Worm (Caenorhabditis elegans) whole organism, mixed stage, embryonic: ENCODE measurements around the gene athp-3.
"Not testable (repeated sequence)": the region's sequence is repeated elsewhere in the genome, so short reads cannot be mapped to it uniquely, and the experiment has no call there.

ENCODE experiments used
- M03D4.4 ChIP-seq: sonication (generic microtip); optimal IDR thresholded peaks from 2 replicates; lab custom pipeline; 2017; ENCODE audit warnings: mild to moderate bottlenecking, missing genetic modification characterization, missing compliant biosample characterization
- ceh-39 ChIP-seq: fragments of 150-350 bp; optimal IDR thresholded peaks from 2 replicates; lab custom pipeline; 2014; ENCODE audit warnings: missing biosample characterization, missing genetic modification characterization
- ceh-43 ChIP-seq: fragments of 200-800 bp; sonication (Bioruptor generic); optimal IDR thresholded peaks from 2 replicates; lab custom pipeline; 2018; ENCODE audit warnings: mild to moderate bottlenecking, missing genetic modification characterization, moderate library complexity, missing compliant biosample characterization
- ceh-83 ChIP-seq: fragments of 200-800 bp; sonication (Bioruptor generic); optimal IDR thresholded peaks from 2 replicates; lab custom pipeline; 2018; ENCODE audit warnings: mild to moderate bottlenecking, missing genetic modification characterization, missing compliant biosample characterization
- ces-1 ChIP-seq: fragments of 150-350 bp; optimal IDR thresholded peaks from 2 replicates; lab custom pipeline; 2014; ENCODE audit warnings: missing biosample characterization, missing genetic modification reagents, missing genetic modification characterization
- drap-1 ChIP-seq: fragments of 200-800 bp; sonication (Bioruptor generic); optimal IDR thresholded peaks from 3 replicates; lab custom pipeline; 2018; ENCODE audit warnings: mild to moderate bottlenecking, missing genetic modification characterization, missing compliant biosample characterization
- elt-1 ChIP-seq: sonication (generic microtip); optimal IDR thresholded peaks from 2 replicates; lab custom pipeline; 2017; ENCODE audit warnings: missing genetic modification characterization, mild to moderate bottlenecking, missing compliant biosample characterization, antibody characterized with exemption, moderate library complexity, borderline replicate concordance; ENCODE audit not compliant: insufficient read depth
- elt-3 ChIP-seq: fragments of 150-350 bp; optimal IDR thresholded peaks from 2 replicates; lab custom pipeline; 2014; ENCODE audit warnings: missing biosample characterization, missing genetic modification characterization
- ham-2 ChIP-seq: fragments of 200-800 bp; sonication (Bioruptor generic); optimal IDR thresholded peaks from 2 replicates; lab custom pipeline; 2018; ENCODE audit warnings: mild to moderate bottlenecking, missing genetic modification characterization, missing compliant biosample characterization
- lin-13 ChIP-seq: fragments of 150-350 bp; optimal IDR thresholded peaks from 2 replicates; lab custom pipeline; 2014; ENCODE audit warnings: missing biosample characterization, missing genetic modification characterization
- lsy-2 ChIP-seq: fragments of 150-350 bp; optimal IDR thresholded peaks from 2 replicates; lab custom pipeline; 2014; ENCODE audit warnings: missing biosample characterization, missing genetic modification characterization
- mab-5 ChIP-seq: fragments of 150-350 bp; optimal IDR thresholded peaks from 2 replicates; lab custom pipeline; 2014; ENCODE audit warnings: missing biosample characterization, missing genetic modification characterization
- mep-1 ChIP-seq: fragments of 150-350 bp; optimal IDR thresholded peaks from 2 replicates; lab custom pipeline; 2017; ENCODE audit warnings: missing biosample characterization, missing genetic modification reagents, missing genetic modification characterization, inconsistent platforms
- mls-2 ChIP-seq: sonication (generic microtip); optimal IDR thresholded peaks from 2 replicates; lab custom pipeline; 2016; ENCODE audit warnings: mild to moderate bottlenecking, missing genetic modification characterization, moderate library complexity, missing compliant biosample characterization
- nhr-12 ChIP-seq: fragments of 150-350 bp; optimal IDR thresholded peaks from 2 replicates; lab custom pipeline; 2014; ENCODE audit warnings: missing biosample characterization, missing genetic modification characterization
- nhr-2 ChIP-seq: fragments of 150-350 bp; optimal IDR thresholded peaks from 2 replicates; lab custom pipeline; 2014; ENCODE audit warnings: missing biosample characterization, missing genetic modification characterization
- nhr-237 ChIP-seq: fragments of 150-350 bp; optimal IDR thresholded peaks from 2 replicates; lab custom pipeline; 2014; ENCODE audit warnings: missing biosample characterization, missing genetic modification characterization
- nhr-28 ChIP-seq: fragments of 150-350 bp; optimal IDR thresholded peaks from 2 replicates; lab custom pipeline; 2014; ENCODE audit warnings: missing biosample characterization, missing genetic modification characterization
- sem-2 ChIP-seq: fragments of 200-800 bp; sonication (Bioruptor generic); optimal IDR thresholded peaks from 2 replicates; lab custom pipeline; 2018; ENCODE audit warnings: mild to moderate bottlenecking, missing genetic modification characterization, missing compliant biosample characterization
- snpc-4 ChIP-seq: fragments of 150-350 bp; optimal IDR thresholded peaks from 2 replicates; lab custom pipeline; 2014; ENCODE audit warnings: missing biosample characterization, missing genetic modification characterization
- sptf-1 ChIP-seq: sonication (generic microtip); optimal IDR thresholded peaks from 2 replicates; lab custom pipeline; 2017; ENCODE audit warnings: mild to moderate bottlenecking, missing genetic modification characterization, moderate library complexity, missing compliant biosample characterization
- tbx-8 ChIP-seq: fragments of 200-800 bp; sonication (Bioruptor generic); optimal IDR thresholded peaks from 2 replicates; lab custom pipeline; 2018; ENCODE audit warnings: mild to moderate bottlenecking, missing genetic modification characterization, moderate library complexity, missing compliant biosample characterization
- unc-120 ChIP-seq: sonication (generic microtip); optimal IDR thresholded peaks from 2 replicates; lab custom pipeline; 2017; ENCODE audit warnings: missing genetic modification characterization, missing compliant biosample characterization; ENCODE audit not compliant: poor library complexity, severe bottlenecking
- unc-39 ChIP-seq: fragments of 150-350 bp; optimal IDR thresholded peaks from 2 replicates; lab custom pipeline; 2014; ENCODE audit warnings: missing biosample characterization, missing genetic modification characterization
- unc-62 ChIP-seq: fragments of 150-350 bp; optimal IDR thresholded peaks from 2 replicates; lab custom pipeline; 2014; ENCODE audit warnings: missing biosample characterization, missing genetic modification reagents, missing genetic modification characterization
- zip-8 ChIP-seq: fragments of 150-350 bp; optimal IDR thresholded peaks from 2 replicates; lab custom pipeline; 2014; ENCODE audit warnings: missing biosample characterization, missing genetic modification characterization
- ztf-11 ChIP-seq: fragments of 150-350 bp; optimal IDR thresholded peaks from 2 replicates; lab custom pipeline; 2014; ENCODE audit warnings: missing biosample characterization, missing genetic modification characterization

athp-3 gene

DNA sequence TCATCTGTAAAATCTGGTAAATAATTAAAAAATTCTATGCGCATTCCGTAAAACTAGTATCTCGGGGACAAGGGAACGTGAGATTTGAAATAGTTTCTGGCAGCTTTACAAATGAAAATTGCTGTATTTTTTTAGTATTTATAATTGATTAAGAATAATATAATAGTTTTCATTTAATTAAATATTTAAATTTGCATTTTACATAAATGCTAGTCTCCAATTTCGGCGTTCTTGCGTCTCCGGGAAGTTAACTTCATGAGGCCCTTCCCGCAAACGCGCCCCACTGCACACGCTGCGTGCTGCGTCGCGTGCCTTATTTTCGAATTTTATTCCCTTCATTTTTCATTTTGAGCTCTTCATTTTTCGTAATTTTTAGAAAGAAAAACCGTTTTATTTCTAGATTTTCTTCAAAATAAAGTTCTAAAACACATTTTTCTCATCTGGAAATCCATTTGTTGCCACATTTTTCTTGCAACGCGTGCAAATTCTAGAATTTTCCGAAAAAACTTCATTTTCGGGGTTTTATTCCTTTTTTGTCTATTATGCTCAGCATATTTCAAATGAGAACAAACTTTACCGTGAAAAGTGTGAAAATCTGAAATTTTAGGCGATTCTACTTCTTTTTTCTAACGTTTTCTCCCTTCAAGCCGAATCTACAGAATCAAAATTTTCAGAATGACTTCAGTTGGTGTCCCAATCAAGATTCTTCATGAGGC is 39.4 kb upstream of the athp-3 start, which contains the start of the genes snx-13 and snr-1 (continued):
- TF ChIP-seq nhr-12 (tag; lab: Kevin White, UChicago) (no peak), ceh-39 (tag; lab: Kevin White, UChicago) (peak; percentile 58), unc-120 (tag; lab: Kevin White, UChicago) (peak; percentile 51), ztf-11 (tag; lab: Kevin White, UChicago) (no peak), ham-2 (peak; percentile 58), lsy-2 (tag; lab: Kevin White, UChicago) (peak; percentile 72), nhr-237 (tag; lab: Kevin White, UChicago) (peak; percentile 58), mab-5 (tag; lab: Kevin White, UChicago) (no peak)

DNA sequence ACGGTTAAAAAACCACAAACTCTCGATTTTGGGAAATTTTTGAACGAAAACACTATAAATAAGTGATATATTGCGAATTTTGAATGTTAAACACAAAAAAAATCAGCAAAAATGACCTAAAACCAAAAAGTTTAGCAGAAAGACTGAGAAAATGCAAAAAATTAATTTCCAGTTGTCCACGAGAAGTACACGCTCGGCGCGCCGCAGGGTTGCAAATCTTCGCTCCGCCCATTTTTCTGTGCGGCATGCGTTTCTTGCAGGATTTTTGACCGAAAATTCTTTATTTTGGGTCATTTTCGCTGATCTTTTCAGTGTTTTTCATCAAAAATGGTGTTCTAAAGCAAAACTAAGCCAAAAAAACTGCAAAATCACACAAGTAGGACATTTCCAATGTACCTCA is 36.7 kb upstream of the athp-3 start:
- no peak for TF ChIP-seq ceh-43 (GFP tag; lab: Kevin White, UChicago)
- no peak for TF ChIP-seq tbx-8 (GFP tag; lab: Kevin White, UChicago)
- TF ChIP-seq nhr-28: no peak
- TF ChIP-seq ces-1 (GFP tag; lab: Kevin White, UChicago): no peak
- no peak for TF ChIP-seq lin-13 (tag; lab: Kevin White, UChicago)
- TF ChIP-seq unc-39 (tag; lab: Kevin White, UChicago): no peak
- TF ChIP-seq snpc-4 (tag; lab: Kevin White, UChicago): no peak
- no peak for TF ChIP-seq ham-2
- TF ChIP-seq mab-5 (tag; lab: Kevin White, UChicago): no peak
- no peak for TF ChIP-seq sem-2 (GFP tag; lab: Kevin White, UChicago)
- no peak for TF ChIP-seq sptf-1 (tag; lab: Kevin White, UChicago)

DNA sequence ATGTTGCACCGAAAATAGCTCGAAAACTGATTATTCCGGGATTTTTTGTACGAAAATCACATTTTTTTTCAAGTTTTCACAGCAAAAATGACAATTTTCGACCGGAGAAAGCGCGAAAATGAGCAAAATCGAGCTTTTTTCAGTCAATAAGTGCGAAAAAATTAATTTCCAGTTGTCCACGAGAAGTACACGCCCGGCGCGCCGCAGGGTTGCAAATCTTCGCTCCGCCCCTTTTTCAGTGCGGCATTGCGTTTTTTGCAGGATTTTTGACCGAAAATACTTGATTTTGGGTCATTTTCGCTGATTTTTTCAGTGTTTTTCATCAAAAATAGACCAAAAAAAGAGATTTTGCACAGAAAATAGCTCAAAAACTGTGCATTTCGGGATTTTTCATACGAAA is 36.2 kb upstream of the athp-3 start:
- TF ChIP-seq unc-62 (GFP tag; lab: Kevin White, UChicago): no peak
- no peak for TF ChIP-seq mab-5 (tag; lab: Kevin White, UChicago)
- no peak for TF ChIP-seq nhr-12 (tag; lab: Kevin White, UChicago)
- TF ChIP-seq zip-8 (tag; lab: Kevin White, UChicago): no peak
- TF ChIP-seq M03D4.4 (tag; lab: Kevin White, UChicago): no peak
- TF ChIP-seq ceh-43 (GFP tag; lab: Kevin White, UChicago): no peak
- TF ChIP-seq unc-120 (tag; lab: Kevin White, UChicago): no peak
- TF ChIP-seq snpc-4 (tag; lab: Kevin White, UChicago): no peak
- TF ChIP-seq elt-3 (tag; lab: Kevin White, UChicago): no peak
- no peak for TF ChIP-seq unc-39 (tag; lab: Kevin White, UChicago)
- TF ChIP-seq lin-13 (tag; lab: Kevin White, UChicago): no peak
- no peak for TF ChIP-seq nhr-237 (tag; lab: Kevin White, UChicago)
- no peak for TF ChIP-seq drap-1
- no peak for TF ChIP-seq sptf-1 (tag; lab: Kevin White, UChicago)
- no peak for TF ChIP-seq elt-1 (tag; lab: Kevin White, UChicago)
- no peak for TF ChIP-seq sem-2 (GFP tag; lab: Kevin White, UChicago)
- no peak for TF ChIP-seq nhr-28
- TF ChIP-seq mep-1: no peak
- TF ChIP-seq nhr-2: no peak

DNA sequence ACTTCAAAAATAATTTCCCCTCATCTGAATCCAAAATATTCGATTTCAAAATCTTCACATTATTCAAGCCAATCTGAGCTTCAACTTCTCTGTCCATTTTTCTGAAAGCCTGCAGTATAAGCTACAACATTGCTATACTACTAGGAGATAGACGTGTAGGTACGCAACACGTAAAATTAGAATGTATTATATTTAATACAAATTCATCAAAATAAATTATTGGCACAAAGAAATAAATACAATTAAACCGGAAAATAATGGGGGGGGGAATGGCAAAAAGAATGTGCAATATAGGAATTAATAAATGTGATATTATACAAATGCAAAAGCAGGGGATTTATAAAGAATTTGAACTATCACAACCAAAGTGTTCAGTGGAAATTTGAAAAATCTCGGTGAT is 30.5 kb upstream of the athp-3 start, which contains the start of gene Y116A8C.25:
Gene Y116A8C.25, minus strand, starts transcription at position 101 of the 400 bp plus-strand sequence.
- no peak for TF ChIP-seq nhr-2
- TF ChIP-seq unc-120 (tag; lab: Kevin White, UChicago): no peak
- TF ChIP-seq drap-1: no peak
- TF ChIP-seq elt-3 (tag; lab: Kevin White, UChicago): no peak
- no peak for TF ChIP-seq ceh-83
- no peak for TF ChIP-seq mls-2 (tag; lab: Kevin White, UChicago)
- TF ChIP-seq ceh-43 (GFP tag; lab: Kevin White, UChicago): no peak
- no peak for TF ChIP-seq nhr-28
- no peak for TF ChIP-seq lin-13 (tag; lab: Kevin White, UChicago)
- no peak for TF ChIP-seq ceh-39 (tag; lab: Kevin White, UChicago)

DNA sequence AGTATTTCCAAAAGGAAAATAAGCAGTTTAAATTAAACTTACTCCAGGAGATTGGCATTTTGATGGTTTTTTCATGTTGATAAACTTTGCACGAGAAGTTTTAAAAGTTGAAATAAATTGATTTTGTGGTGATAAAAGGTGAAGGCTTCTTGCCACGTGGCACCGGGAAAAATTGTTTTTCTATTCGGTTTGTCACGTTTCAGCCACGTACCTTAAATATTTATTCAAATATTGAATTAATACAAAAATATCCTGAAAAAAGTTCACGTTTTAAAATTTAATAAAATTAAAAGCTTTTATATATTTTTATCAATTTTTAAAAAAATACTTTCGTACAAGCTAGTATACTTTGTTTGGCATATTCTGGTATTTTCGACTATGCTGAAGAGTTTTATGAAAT is 22.6 kb upstream of the athp-3 start, which contains the start of gene Y116A8C.24:
Gene Y116A8C.24, minus strand, starts transcription at position 101 of the 400 bp plus-strand sequence.
- TF ChIP-seq M03D4.4 (tag; lab: Kevin White, UChicago); nhr-2; unc-120 (tag; lab: Kevin White, UChicago): not testable (repeated sequence)
